Fruit fly (Drosophila melanogaster): ENCODE data around the gene ND-ACP.

The ND-ACP gene

DNA sequence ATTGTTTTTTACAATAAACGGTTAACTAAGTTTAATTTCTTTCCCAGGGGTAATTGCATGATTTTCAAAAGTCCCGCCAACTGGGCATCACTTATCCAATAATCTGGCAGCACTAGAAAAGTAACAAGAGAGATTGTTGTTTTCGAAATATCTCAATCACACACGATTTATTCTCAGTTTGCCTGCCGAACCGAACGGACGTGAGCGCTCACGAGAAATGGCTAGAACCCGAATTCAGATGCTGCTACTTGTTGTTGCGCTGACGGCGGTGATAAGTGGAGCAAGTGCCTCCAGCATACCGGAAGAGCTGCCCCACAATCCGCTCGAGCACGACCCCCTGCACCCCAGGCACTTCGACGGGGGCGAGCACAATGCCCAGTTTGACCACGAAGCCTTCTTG lies 31.2 kb upstream of the ND-ACP start, which contains the start of gene scf (continued):
- TF ChIP-seq Hr39 (optimal IDR thresholded peaks at IDR 0.05) (no peak), Gsc (GFP tag; IDR thresholded peaks at IDR 0.05) (no peak), CG3995 (GFP tag; optimal IDR thresholded peaks at IDR 0.05) (peak; percentile 78), shn (GFP tag; optimal IDR thresholded peaks at IDR 0.05) (no peak), gfzf (GFP tag; optimal IDR thresholded peaks at IDR 0.05) (peak; percentile 16), CG14860 (GFP tag; IDR thresholded peaks at IDR 0.05; ENCODE audit: partially characterized antibody) (no peak), pnt (GFP tag; optimal IDR thresholded peaks at IDR 0.05) (no peak), CHES-1-like (GFP tag; optimal IDR thresholded peaks at IDR 0.05) (no peak), CG11696 (GFP tag; IDR thresholded peaks at IDR 0.05) (0 out of 2 replicates have a peak, but pooled peaks have one; percentile 17), stc (GFP tag; IDR thresholded peaks at IDR 0.05) (no peak), sna (GFP tag; IDR thresholded peaks at IDR 0.05; ENCODE audit: partially characterized antibody) (peak; percentile 15; the same call in 1 of the 2 replicates), ham (GFP tag; IDR thresholded peaks at IDR 0.05) (no peak), unc-4 (GFP tag; IDR thresholded peaks at IDR 0.05; ENCODE audit: partially characterized antibody) (peak; percentile 42; the same call in 1 of the 2 replicates), CrebB (tag; optimal IDR thresholded peaks at IDR 0.05) (no peak), Sry-δ (GFP tag; optimal IDR thresholded peaks at IDR 0.05) (peak; percentile 44), Awh (GFP tag; IDR thresholded peaks at IDR 0.05) (0 out of 2 replicates have a peak, but pooled peaks have one; percentile 30), CG13775 (GFP tag; optimal IDR thresholded peaks at IDR 0.05) (no peak), hkb (optimal IDR thresholded peaks at IDR 0.05) (no peak), hkb (GFP tag; IDR thresholded peaks at IDR 0.05) (peak; percentile 48), CG4730 (GFP tag; IDR thresholded peaks at IDR 0.05) (no peak), ase (GFP tag; IDR thresholded peaks at IDR 0.05) (no peak), Lpt (GFP tag; optimal IDR thresholded peaks at IDR 0.05) (no peak), vvl (GFP tag; IDR thresholded peaks at IDR 0.05) (peak; percentile 39), Lhr (GFP tag; optimal IDR thresholded peaks at IDR 0.05) (no peak), so (GFP tag; IDR thresholded peaks at IDR 0.05) (no peak), CG30431 (GFP tag; optimal IDR thresholded peaks at IDR 0.05) (no peak), Oaz (GFP tag; IDR thresholded peaks at IDR 0.05) (no peak), gem (tag; optimal IDR thresholded peaks at IDR 0.05) (no peak), bcd (GFP tag; optimal IDR thresholded peaks at IDR 0.05) (no peak), bsh (GFP tag; optimal IDR thresholded peaks at IDR 0.05) (no peak), CG31388 (GFP tag; optimal IDR thresholded peaks at IDR 0.05) (no peak), eyg (GFP tag; optimal IDR thresholded peaks at IDR 0.05) (no peak), CG2129 (GFP tag; IDR thresholded peaks at IDR 0.05; ENCODE audit: partially characterized antibody) (no peak), Atf6 (GFP tag; IDR thresholded peaks at IDR 0.05) (0 out of 2 replicates have a peak, but pooled peaks have one; percentile 24), tna (GFP tag; IDR thresholded peaks at IDR 0.05; ENCODE audit: partially characterized antibody) (no peak), tll (GFP tag; optimal IDR thresholded peaks at IDR 0.05) (no peak), chinmo (GFP tag; IDR thresholded peaks at IDR 0.05; ENCODE audit: partially characterized antibody) (peak; percentile 63; the same call in 2 of the 4 replicates), HLH4C (GFP tag; IDR thresholded peaks at IDR 0.05; ENCODE audit: partially characterized antibody) (no peak), CG17802 (tag; optimal IDR thresholded peaks at IDR 0.05) (no peak), Dll (GFP tag; IDR thresholded peaks at IDR 0.05; ENCODE audit: partially characterized antibody) (peak; percentile 58; the same call in 3 of the 4 replicates), CG18764 (GFP tag; optimal IDR thresholded peaks at IDR 0.05) (no peak), CG10431 (GFP tag; optimal IDR thresholded peaks at IDR 0.05) (no peak), az2 (GFP tag; optimal IDR thresholded peaks at IDR 0.05) (no peak), pb (GFP tag; optimal IDR thresholded peaks at IDR 0.05) (peak; percentile 41), ewg (GFP tag; optimal IDR thresholded peaks at IDR 0.05) (no peak), CG11560 (tag; IDR thresholded peaks at IDR 0.05) (no peak), sima (GFP tag; optimal IDR thresholded peaks at IDR 0.05) (no peak), jumu (GFP tag; optimal IDR thresholded peaks at IDR 0.05) (no peak), fd96Cb (tag; optimal IDR thresholded peaks at IDR 0.05) (no peak), ci (GFP tag; IDR thresholded peaks at IDR 0.05) (peak; percentile 63; the same call in 2 of the 3 replicates), al (GFP tag; IDR thresholded peaks at IDR 0.05) (no peak), NK7.1 (GFP tag; optimal IDR thresholded peaks at IDR 0.05) (no peak)
